Worm (Caenorhabditis elegans) whole organism, L4 larva: ENCODE data around the gene che-11.
A peak's percentile ranks its signal among the peaks of the same experiment; 100 is the strongest.

ENCODE experiments used
- D1046.2 ChIP-seq: fragments of 200-800 bp; sonication (Bioruptor generic); IDR thresholded peaks from 2 replicates; pipeline ENCODE4 v1.3.6; 2022; ENCODE audit warnings: missing genetic modification characterization, missing compliant biosample characterization
- F26F4.8 ChIP-seq: fragments of 200-800 bp; sonication (Bioruptor generic); conservative IDR thresholded peaks from 2 replicates; pipeline ENCODE4 v1.3.6; 2022; ENCODE audit warnings: missing genetic modification characterization, missing compliant biosample characterization
- R02D3.7 ChIP-seq: fragments of 150-350 bp; sonication (generic microtip); optimal IDR thresholded peaks from 3 replicates; lab custom pipeline; 2014; ENCODE audit warnings: missing biosample characterization, missing genetic modification characterization
- T20F7.1 ChIP-seq: fragments of 200-800 bp; sonication (Bioruptor generic); optimal IDR thresholded peaks from 2 replicates; lab custom pipeline; 2018; ENCODE audit warnings: mild to moderate bottlenecking, missing genetic modification characterization, missing compliant biosample characterization
- T26A8.4 ChIP-seq: fragments of 200-800 bp; sonication (Bioruptor generic); IDR thresholded peaks from 2 replicates; pipeline ENCODE4 v1.3.6; 2022; ENCODE audit warnings: missing genetic modification characterization, missing compliant biosample characterization
- Y48G9A.11 ChIP-seq: fragments of 200-800 bp; sonication (Bioruptor generic); IDR thresholded peaks from 2 replicates; pipeline ENCODE4 v1.3.6; 2022; ENCODE audit warnings: missing genetic modification reagents, missing genetic modification characterization, missing compliant biosample characterization
- ZK337.2 ChIP-seq: fragments of 200-800 bp; sonication (Bioruptor generic); IDR thresholded peaks from 2 replicates; pipeline ENCODE4 v1.3.6; 2022; ENCODE audit warnings: missing genetic modification reagents, missing genetic modification characterization, missing compliant biosample characterization
- arid-1 ChIP-seq: fragments of 200-800 bp; sonication (Bioruptor generic); conservative IDR thresholded peaks from 2 replicates; pipeline ENCODE4 v1.3.6; 2022; ENCODE audit warnings: missing genetic modification reagents, missing genetic modification characterization, missing compliant biosample characterization
- ceh-20 ChIP-seq: fragments of 200-800 bp; sonication (Bioruptor generic); IDR thresholded peaks from 2 replicates; pipeline ENCODE4 v1.3.6; 2022; ENCODE audit warnings: missing genetic modification reagents, missing genetic modification characterization, missing compliant biosample characterization
- ceh-32 ChIP-seq: sonication (generic microtip); optimal IDR thresholded peaks from 2 replicates; lab custom pipeline; 2016; ENCODE audit warnings: mild to moderate bottlenecking, missing genetic modification characterization, missing compliant biosample characterization; ENCODE audit not compliant: poor library complexity
- ces-1 ChIP-seq: fragments of 150-350 bp; sonication (generic microtip); optimal IDR thresholded peaks from 4 replicates; lab custom pipeline; 2014; ENCODE audit warnings: missing biosample characterization, missing genetic modification reagents, missing genetic modification characterization
- dmd-8 ChIP-seq: fragments of 200-800 bp; sonication (Bioruptor generic); IDR thresholded peaks from 2 replicates; pipeline ENCODE4 v1.3.6; 2022; ENCODE audit warnings: missing genetic modification characterization, missing compliant biosample characterization
- duxl-1 ChIP-seq: sonication (generic microtip); optimal IDR thresholded peaks from 2 replicates; lab custom pipeline; 2016; ENCODE audit warnings: mild to moderate bottlenecking, missing genetic modification characterization, moderate library complexity, missing compliant biosample characterization; ENCODE audit not compliant: poor library complexity
- egl-27 ChIP-seq: sonication (generic microtip); optimal IDR thresholded peaks from 3 replicates; lab custom pipeline; 2017; ENCODE audit warnings: missing biosample characterization, missing genetic modification reagents, missing genetic modification characterization
- fos-1 ChIP-seq: fragments of 150-350 bp; optimal IDR thresholded peaks from 2 replicates; lab custom pipeline; 2014; ENCODE audit warnings: missing biosample characterization, missing genetic modification characterization
- hlh-30 ChIP-seq: sonication (generic microtip); optimal IDR thresholded peaks from 2 replicates; lab custom pipeline; 2017; ENCODE audit warnings: antibody characterized with exemption, mild to moderate bottlenecking, missing genetic modification characterization, missing compliant biosample characterization; ENCODE audit not compliant: insufficient read depth
- lim-7 ChIP-seq: fragments of 200-800 bp; sonication (Bioruptor generic); IDR thresholded peaks from 2 replicates; pipeline ENCODE4 v1.3.6; 2022; ENCODE audit warnings: missing genetic modification characterization, missing compliant biosample characterization
- lin-1 ChIP-seq: fragments of 200-800 bp; sonication (Bioruptor generic); IDR thresholded peaks from 2 replicates; pipeline ENCODE4 v1.3.6; 2022; ENCODE audit warnings: missing genetic modification reagents, missing genetic modification characterization, missing compliant biosample characterization
- lin-13 ChIP-seq: fragments of 150-350 bp; optimal IDR thresholded peaks from 2 replicates; lab custom pipeline; 2014; ENCODE audit warnings: missing biosample characterization, missing genetic modification reagents, missing genetic modification characterization
- lin-29 ChIP-seq: fragments of 200-800 bp; sonication (Bioruptor generic); IDR thresholded peaks from 2 replicates; pipeline ENCODE4 v1.3.6; 2022; ENCODE audit warnings: missing genetic modification reagents, missing genetic modification characterization, missing compliant biosample characterization
- lin-38 ChIP-seq: fragments of 200-800 bp; sonication (Bioruptor generic); IDR thresholded peaks from 2 replicates; pipeline ENCODE4 v1.3.6; 2022; ENCODE audit warnings: missing genetic modification reagents, missing genetic modification characterization, missing compliant biosample characterization
- madf-5 ChIP-seq, 2 experiments: fragments of 200-800 bp; sonication (Bioruptor generic); IDR thresholded peaks; 2 replicates each; pipeline ENCODE4 v1.3.6; 2022; ENCODE audit warnings: missing compliant biosample characterization in 2 of 2, missing genetic modification characterization in 2 of 2
- madf-9 ChIP-seq: fragments of 200-800 bp; sonication (Bioruptor generic); conservative IDR thresholded peaks from 2 replicates; pipeline ENCODE4 v1.3.6; 2022; ENCODE audit warnings: missing genetic modification reagents, missing genetic modification characterization, missing compliant biosample characterization
- mdl-1 ChIP-seq, 2 experiments: fragments of 150-350 bp in 1 of 2; sonication (generic microtip) in 1 of 2; optimal IDR thresholded peaks; 2 replicates each; lab custom pipeline; 2014 to 2017; ENCODE audit warnings: missing biosample characterization in 2 of 2, missing genetic modification characterization in 2 of 2
- mxl-2 ChIP-seq: fragments of 200-800 bp; sonication (Bioruptor generic); conservative IDR thresholded peaks from 2 replicates; pipeline ENCODE4 v1.3.6; 2022; ENCODE audit warnings: missing genetic modification reagents, missing genetic modification characterization, missing compliant biosample characterization
- mxl-3 ChIP-seq: fragments of 200-800 bp; sonication (Bioruptor generic); optimal IDR thresholded peaks from 2 replicates; lab custom pipeline; 2018; ENCODE audit warnings: mild to moderate bottlenecking, missing genetic modification characterization, missing compliant biosample characterization
- nhr-11 ChIP-seq: fragments of 150-350 bp; optimal IDR thresholded peaks from 2 replicates; lab custom pipeline; 2014; ENCODE audit warnings: missing biosample characterization, missing genetic modification characterization
- nhr-111 ChIP-seq: fragments of 200-800 bp; sonication (Bioruptor generic); optimal IDR thresholded peaks from 2 replicates; lab custom pipeline; 2018; ENCODE audit warnings: mild to moderate bottlenecking, missing genetic modification characterization, missing compliant biosample characterization
- nhr-237 ChIP-seq: sonication (generic microtip); optimal IDR thresholded peaks from 2 replicates; lab custom pipeline; 2017; ENCODE audit warnings: missing biosample characterization, missing genetic modification characterization
- nhr-28 ChIP-seq: fragments of 150-350 bp; optimal IDR thresholded peaks from 2 replicates; lab custom pipeline; 2014; ENCODE audit warnings: missing biosample characterization, missing genetic modification characterization
- nhr-41 ChIP-seq: fragments of 200-800 bp; sonication (Bioruptor generic); IDR thresholded peaks from 2 replicates; pipeline ENCODE4 v1.3.6; 2022; ENCODE audit warnings: missing genetic modification reagents, missing genetic modification characterization, missing compliant biosample characterization
- nhr-42 ChIP-seq: fragments of 200-800 bp; sonication (Bioruptor generic); IDR thresholded peaks from 2 replicates; pipeline ENCODE4 v1.3.6; 2022; ENCODE audit warnings: missing genetic modification characterization, missing compliant biosample characterization
- nhr-48 ChIP-seq: sonication (generic microtip); optimal IDR thresholded peaks from 2 replicates; lab custom pipeline; 2016; ENCODE audit warnings: mild to moderate bottlenecking, missing genetic modification characterization, missing compliant biosample characterization
- nhr-6 ChIP-seq: fragments of 150-350 bp; optimal IDR thresholded peaks from 2 replicates; lab custom pipeline; 2014; ENCODE audit warnings: missing biosample characterization, missing genetic modification characterization
- pqm-1 ChIP-seq: sonication (generic microtip); optimal IDR thresholded peaks from 2 replicates; lab custom pipeline; 2017; ENCODE audit warnings: missing biosample characterization, missing genetic modification characterization
- rbr-2 ChIP-seq: sonication (generic microtip); optimal IDR thresholded peaks from 2 replicates; lab custom pipeline; 2016; ENCODE audit warnings: missing genotype, missing genetic modification characterization, missing compliant biosample characterization
- saeg-2 ChIP-seq: fragments of 200-800 bp; sonication (Bioruptor generic); IDR thresholded peaks from 2 replicates; pipeline ENCODE4 v1.3.6; 2022; ENCODE audit warnings: missing genetic modification reagents, missing genetic modification characterization, missing compliant biosample characterization
- sdz-12 ChIP-seq: fragments of 200-800 bp; sonication (Bioruptor generic); optimal IDR thresholded peaks from 2 replicates; lab custom pipeline; 2018; ENCODE audit warnings: mild to moderate bottlenecking, missing genetic modification characterization, missing compliant biosample characterization
- set-16 ChIP-seq: fragments of 200-800 bp; sonication (Bioruptor generic); IDR thresholded peaks from 2 replicates; pipeline ENCODE4 v1.3.6; 2022; ENCODE audit warnings: missing genetic modification reagents, missing genetic modification characterization, missing compliant biosample characterization
- skn-1 ChIP-seq: fragments of 150-350 bp; optimal IDR thresholded peaks from 2 replicates; lab custom pipeline; 2014; ENCODE audit warnings: missing biosample characterization, missing genetic modification characterization
- snpc-1.2 ChIP-seq: fragments of 200-800 bp; sonication (Bioruptor generic); IDR thresholded peaks from 2 replicates; pipeline ENCODE4 v1.3.6; 2022; ENCODE audit warnings: missing genetic modification reagents, missing genetic modification characterization, missing compliant biosample characterization
- spr-1 ChIP-seq: sonication (generic microtip); optimal IDR thresholded peaks from 2 replicates; lab custom pipeline; 2016; ENCODE audit warnings: mild to moderate bottlenecking, missing genetic modification characterization, missing compliant biosample characterization
- tra-1 ChIP-seq: fragments of 200-800 bp; sonication (Bioruptor generic); IDR thresholded peaks from 2 replicates; pipeline ENCODE4 v1.3.6; 2022; ENCODE audit warnings: missing genetic modification reagents, missing genetic modification characterization, missing compliant biosample characterization
- unc-130 ChIP-seq: sonication (generic microtip); optimal IDR thresholded peaks from 2 replicates; lab custom pipeline; 2016; ENCODE audit warnings: missing genetic modification reagents, missing genetic modification characterization, missing compliant biosample characterization
- unc-39 ChIP-seq: sonication (generic microtip); optimal IDR thresholded peaks from 2 replicates; lab custom pipeline; 2017; ENCODE audit warnings: missing biosample characterization, missing genetic modification characterization
- vab-7 ChIP-seq: fragments of 200-800 bp; sonication (Bioruptor generic); IDR thresholded peaks from 2 replicates; pipeline ENCODE4 v1.3.6; 2022; ENCODE audit warnings: missing genetic modification reagents, missing genetic modification characterization, missing compliant biosample characterization
- zag-1 ChIP-seq: fragments of 150-350 bp; optimal IDR thresholded peaks from 2 replicates; lab custom pipeline; 2014; ENCODE audit warnings: missing biosample characterization, missing genetic modification characterization
- zfp-2 ChIP-seq: sonication (generic microtip); optimal IDR thresholded peaks from 2 replicates; lab custom pipeline; 2016; ENCODE audit warnings: mild to moderate bottlenecking, missing genetic modification characterization, missing compliant biosample characterization
- ztf-7 ChIP-seq: fragments of 150-350 bp; optimal IDR thresholded peaks from 2 replicates; lab custom pipeline; 2014; ENCODE audit warnings: missing biosample characterization, missing genetic modification characterization

che-11 gene

DNA sequence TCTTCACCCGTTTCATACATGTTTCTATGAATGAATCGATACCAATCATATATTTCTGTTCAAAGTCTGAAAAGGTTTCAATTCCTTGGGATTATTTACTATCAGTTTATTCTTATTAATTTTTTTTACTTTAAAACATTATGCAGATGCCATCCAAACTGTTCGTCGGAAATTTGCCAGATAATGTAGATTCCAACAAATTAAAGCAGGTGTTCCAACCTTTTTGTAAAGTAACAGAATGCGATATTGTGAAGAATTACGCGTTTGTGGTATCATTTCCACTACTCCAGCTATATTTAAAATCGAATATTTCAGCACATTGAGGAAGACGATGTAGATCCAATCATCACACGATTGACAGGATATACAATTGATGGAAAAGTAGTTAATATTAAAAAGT, 41.6 kb upstream of the che-11 start, which contains the start of gene rnp-1:
Gene rnp-1, plus strand, starts transcription at position 145 of the 400 bp plus-strand sequence.
- TF ChIP-seq T20F7.1 (GFP tag; lab: Kevin White, UChicago), result peak; percentile 4
- TF ChIP-seq skn-1 (tag; lab: Kevin White, UChicago), result no peak
- no peak for TF ChIP-seq F26F4.8 (GFP tag; lab: Robert Waterston, UW)
- TF ChIP-seq zag-1, result no peak
- no peak for TF ChIP-seq nhr-42 (GFP tag; lab: Robert Waterston, UW)
- TF ChIP-seq lin-1 (GFP tag; lab: Robert Waterston, UW), result no peak
- no peak for TF ChIP-seq vab-7 (GFP tag; lab: Robert Waterston, UW)
- TF ChIP-seq R02D3.7 (tag; lab: Kevin White, UChicago), result no peak
- no peak for TF ChIP-seq hlh-30
- TF ChIP-seq sdz-12, result no peak
- no peak for TF ChIP-seq ceh-20 (GFP tag; lab: Robert Waterston, UW)
- TF ChIP-seq madf-9 (GFP tag; lab: Robert Waterston, UW), result no peak
- TF ChIP-seq nhr-11 (tag; lab: Kevin White, UChicago), result no peak
- no peak for TF ChIP-seq lim-7 (GFP tag; lab: Robert Waterston, UW)
- TF ChIP-seq Y48G9A.11 (GFP tag; lab: Robert Waterston, UW), result peak; percentile 57
- no peak for TF ChIP-seq mdl-1 (tag; optimal IDR thresholded peaks at IDR 0.05; lab: Kevin White, UChicago)
- no peak for TF ChIP-seq ztf-7 (tag; lab: Kevin White, UChicago)
- TF ChIP-seq snpc-1.2, result no peak
- no peak for TF ChIP-seq D1046.2
- peak; percentile 45 for TF ChIP-seq lin-38 (GFP tag; lab: Robert Waterston, UW)

DNA sequence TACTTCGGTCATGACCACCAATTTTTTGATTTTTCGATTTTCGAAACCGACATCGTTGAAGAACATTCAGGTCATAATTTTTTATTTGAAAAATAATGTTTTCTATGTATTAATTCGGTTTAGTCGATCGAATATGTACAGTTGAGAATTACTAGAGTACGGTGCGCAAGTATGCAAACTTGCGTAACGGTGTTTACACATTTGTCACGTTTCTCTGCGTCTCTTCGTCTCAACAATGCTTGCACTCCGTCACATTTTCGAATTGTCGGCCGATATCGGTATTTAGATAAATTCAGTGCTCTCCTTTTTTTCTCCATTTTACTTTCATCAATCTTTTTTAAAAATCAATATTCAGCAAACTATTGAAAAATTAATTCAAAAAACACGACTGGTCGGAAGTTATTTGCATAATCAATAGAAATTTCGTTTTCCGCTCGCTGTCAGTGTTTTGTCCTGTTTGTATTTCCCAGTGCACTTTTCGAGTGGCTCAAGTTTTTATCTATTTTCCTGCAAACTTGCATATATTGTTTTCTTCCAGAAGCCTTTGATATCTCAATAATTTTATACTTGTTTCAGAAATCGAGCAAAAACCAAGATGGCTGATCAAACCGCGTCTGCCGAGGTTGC, 40.5 kb upstream of the che-11 start, which contains the start of gene dpy-30:
Gene dpy-30, plus strand, starts transcription at position 577 of the 627 bp plus-strand sequence.
- TF ChIP-seq nhr-111, result no peak
- no peak for TF ChIP-seq zag-1
- TF ChIP-seq nhr-48 (tag; lab: Kevin White, UChicago), result no peak
- TF ChIP-seq madf-5 (GFP tag; IDR thresholded peaks at IDR 0.05; lab: Robert Waterston, UW), result no peak
- TF ChIP-seq lin-13, result no peak
- TF ChIP-seq pqm-1, result no peak
- peak; percentile 3 for TF ChIP-seq nhr-28 (tag; lab: Kevin White, UChicago)
- no peak for TF ChIP-seq tra-1
- TF ChIP-seq nhr-42 (GFP tag; lab: Robert Waterston, UW), result no peak
- TF ChIP-seq set-16 (GFP tag; lab: Robert Waterston, UW), result no peak
- no peak for TF ChIP-seq zfp-2 (tag; lab: Kevin White, UChicago)
- TF ChIP-seq nhr-11 (tag; lab: Kevin White, UChicago), result peak; percentile 2
- no peak for TF ChIP-seq F26F4.8 (GFP tag; lab: Robert Waterston, UW)
- TF ChIP-seq ces-1, result no peak
- no peak for TF ChIP-seq saeg-2 (GFP tag; lab: Robert Waterston, UW)
- TF ChIP-seq rbr-2 (tag; lab: Kevin White, UChicago), result peak; percentile 22
- peak; percentile 48; the same call in 1 of the 2 replicates for TF ChIP-seq arid-1 (GFP tag; lab: Robert Waterston, UW)
- no peak for TF ChIP-seq unc-39 (tag; lab: Kevin White, UChicago)
- no peak for TF ChIP-seq ceh-32 (tag; lab: Kevin White, UChicago)
- TF ChIP-seq duxl-1 (tag; lab: Kevin White, UChicago), result no peak
- TF ChIP-seq ceh-20 (GFP tag; lab: Robert Waterston, UW), result no peak
- TF ChIP-seq nhr-237 (tag; lab: Kevin White, UChicago), result no peak
- TF ChIP-seq unc-130 (GFP tag; lab: Kevin White, UChicago), result no peak
- TF ChIP-seq R02D3.7 (tag; lab: Kevin White, UChicago), result no peak
- no peak for TF ChIP-seq dmd-8 (GFP tag; lab: Robert Waterston, UW)
- peak; percentile 76 for TF ChIP-seq T20F7.1 (GFP tag; lab: Kevin White, UChicago)
- no peak for TF ChIP-seq snpc-1.2
- TF ChIP-seq T26A8.4 (GFP tag; lab: Robert Waterston, UW), result no peak
- no peak for TF ChIP-seq skn-1 (tag; lab: Kevin White, UChicago)
- no peak for TF ChIP-seq mxl-3 (GFP tag; lab: Kevin White, UChicago)
- TF ChIP-seq mxl-2 (GFP tag; lab: Robert Waterston, UW), result no peak
- TF ChIP-seq egl-27 (tag; lab: Kevin White, UChicago), result no peak
- TF ChIP-seq ZK337.2 (GFP tag; lab: Robert Waterston, UW), result no peak
- TF ChIP-seq fos-1 (tag; lab: Kevin White, UChicago), result no peak
- TF ChIP-seq spr-1 (tag; lab: Kevin White, UChicago), result no peak
- TF ChIP-seq nhr-41 (GFP tag; lab: Robert Waterston, UW), result no peak
- TF ChIP-seq lin-29 (GFP tag; lab: Robert Waterston, UW), result no peak
- TF ChIP-seq nhr-6, result peak; percentile 84
